Worm (Caenorhabditis elegans): Measurements from ENCODE around the gene F27B3.8.

DNA sequence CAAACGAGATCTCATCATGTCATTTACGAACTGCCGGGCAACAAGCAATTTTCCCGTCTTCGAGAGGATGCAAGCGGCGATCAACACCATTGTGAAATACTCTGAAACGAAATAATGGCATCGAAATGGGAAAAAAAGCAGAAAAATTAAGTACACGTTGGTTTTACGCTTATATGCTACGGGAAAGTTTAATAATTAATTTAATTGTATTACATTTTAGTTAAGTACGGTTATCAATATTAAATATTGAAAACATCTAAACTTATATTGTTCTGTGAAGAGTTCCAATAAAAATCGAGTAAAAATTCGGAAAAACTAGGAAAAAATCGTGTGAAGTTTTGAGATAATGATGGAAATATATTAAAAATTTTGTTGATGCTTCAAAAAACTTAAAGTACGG lies 45.4 kb downstream of the F27B3.8 start, which contains the start of gene copd-1:
- no peak for TF ChIP-seq fos-1 (tag; optimal IDR thresholded peaks at IDR 0.05)
- TF ChIP-seq mdl-1 (tag; optimal IDR thresholded peaks at IDR 0.05), result no peak
- no peak for TF ChIP-seq nhr-77 (tag; optimal IDR thresholded peaks at IDR 0.05)
- TF ChIP-seq elt-3 (tag; optimal IDR thresholded peaks at IDR 0.05), result no peak
- no peak for TF ChIP-seq nhr-237 (tag; optimal IDR thresholded peaks at IDR 0.05)
- no peak for TF ChIP-seq ceh-82 (tag; optimal IDR thresholded peaks at IDR 0.05)
- TF ChIP-seq ztf-11 (tag; optimal IDR thresholded peaks at IDR 0.05), result no peak
- no peak for TF ChIP-seq nhr-25 (tag; optimal IDR thresholded peaks at IDR 0.05)
- no peak for TF ChIP-seq snpc-4 (tag; optimal IDR thresholded peaks at IDR 0.05)
- no peak for TF ChIP-seq ZK546.5 (tag; optimal IDR thresholded peaks at IDR 0.05)
- TF ChIP-seq aly-2 (tag; optimal IDR thresholded peaks at IDR 0.05), result no peak
- no peak for TF ChIP-seq elt-1 (tag; optimal IDR thresholded peaks at IDR 0.05)

Measured in whole organism, L2 larva.